Worm (Caenorhabditis elegans): Measurements from ENCODE around the gene pyc-1.

DNA sequence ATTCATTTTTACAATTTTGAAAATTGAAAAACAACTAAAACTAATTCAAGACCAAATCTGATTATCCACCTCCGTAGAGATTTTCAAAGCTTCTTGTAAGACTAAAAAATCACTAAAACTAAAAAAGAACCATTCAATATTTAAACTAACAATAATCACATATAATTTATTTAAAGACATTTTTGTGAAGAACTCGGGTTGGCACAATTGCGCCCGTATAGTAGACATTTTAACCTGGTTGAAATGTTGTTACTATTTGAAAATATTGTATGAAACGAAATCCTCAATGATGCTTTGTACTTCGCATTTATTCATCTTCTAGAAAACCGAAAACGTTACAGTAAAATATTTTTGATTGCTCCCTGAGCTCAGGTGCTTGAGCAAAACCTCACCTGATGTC, 33.7 kb upstream of the pyc-1 start:
- TF ChIP-seq sptf-1 (tag; optimal IDR thresholded peaks at IDR 0.05) (no peak), nhr-77 (tag; optimal IDR thresholded peaks at IDR 0.05) (no peak), snpc-4 (tag; optimal IDR thresholded peaks at IDR 0.05) (no peak), elt-2 (tag; optimal IDR thresholded peaks at IDR 0.05) (no peak), ceh-82 (tag; optimal IDR thresholded peaks at IDR 0.05) (no peak), unc-98 (GFP tag; IDR thresholded peaks at IDR 0.05) (no peak), Y116A8C.19 (tag; optimal IDR thresholded peaks at IDR 0.05; ENCODE audit: borderline replicate concordance) (no peak), alr-1 (tag; optimal IDR thresholded peaks at IDR 0.05; ENCODE audit: borderline replicate concordance) (no peak), skn-1 (tag; optimal IDR thresholded peaks at IDR 0.05) (no peak)
